Fruit fly (Drosophila melanogaster): ENCODE results near the gene CG1387.

The CG1387 gene

DNA sequence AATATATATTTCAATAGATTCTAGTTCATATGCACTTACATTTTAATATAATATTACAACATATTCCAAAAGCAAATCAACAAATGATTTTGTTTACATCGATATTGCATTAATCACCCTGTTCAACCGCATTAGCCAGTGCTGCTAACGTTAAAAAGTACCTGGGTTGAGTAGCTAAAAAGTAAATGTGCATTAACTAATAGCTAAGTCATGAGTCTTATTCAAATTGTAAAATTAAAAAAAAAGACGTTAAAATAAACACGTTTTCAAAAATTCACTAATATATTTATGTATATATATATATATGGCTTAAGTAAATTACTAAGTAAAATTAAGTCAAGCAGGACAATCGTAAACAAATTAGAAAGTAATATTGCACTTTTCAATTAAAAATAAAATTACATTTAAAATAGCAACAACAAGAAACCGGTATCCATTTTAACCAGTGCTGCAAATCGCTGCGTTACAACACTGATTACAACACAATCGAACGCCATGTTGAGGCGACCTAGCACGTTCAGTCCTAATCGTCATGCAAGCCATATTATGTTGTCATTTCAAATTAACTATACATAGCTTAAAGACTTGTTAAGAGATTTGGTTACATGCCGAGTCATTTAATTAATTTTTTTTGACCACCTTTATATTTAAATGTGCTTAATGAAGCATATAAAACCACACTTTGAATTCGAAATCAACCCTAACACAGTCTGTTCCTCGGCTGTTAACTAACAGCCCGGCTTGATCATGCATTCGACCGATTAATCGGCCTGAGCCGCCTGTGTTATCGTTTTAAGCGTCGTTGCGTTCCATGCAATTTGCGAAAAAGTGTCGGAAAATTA, 12.8 kb downstream of the CG1387 start, which contains the start of gene CG10555 (continued):
- TF ChIP-seq CG1647 (GFP tag; optimal IDR thresholded peaks at IDR 0.05) (peak; percentile 87), TFAM (GFP tag; optimal IDR thresholded peaks at IDR 0.05) (no peak), bab2 (GFP tag; optimal IDR thresholded peaks at IDR 0.05) (peak; percentile 79), Antp (GFP tag; optimal IDR thresholded peaks at IDR 0.05) (peak; percentile 83), CG7556 (GFP tag; optimal IDR thresholded peaks at IDR 0.05) (peak; percentile 80), Hey (tag; optimal IDR thresholded peaks at IDR 0.05) (no peak), CG8388 (GFP tag; optimal IDR thresholded peaks at IDR 0.05) (peak; percentile 67), ham (GFP tag; IDR thresholded peaks at IDR 0.05) (0 out of 2 replicates have a peak, but pooled peaks have one; percentile 20), B-H1 (GFP tag; IDR thresholded peaks at IDR 0.05) (peak; percentile 65), CG6683 (GFP tag; optimal IDR thresholded peaks at IDR 0.05) (peak; percentile 32), Rx (GFP tag; IDR thresholded peaks at IDR 0.05) (peak; percentile 83), chif (GFP tag; optimal IDR thresholded peaks at IDR 0.05) (peak; percentile 91 to 94), CG18011 (GFP tag; optimal IDR thresholded peaks at IDR 0.05) (peak; percentile 67), Taf1 (GFP tag; IDR thresholded peaks at IDR 0.05) (peak; percentile 72), Vsx1 (GFP tag; optimal IDR thresholded peaks at IDR 0.05) (no peak), gcm (GFP tag; optimal IDR thresholded peaks at IDR 0.05) (peak; percentile 4), CG2120 (GFP tag; optimal IDR thresholded peaks at IDR 0.05) (peak; percentile 95), sc (optimal IDR thresholded peaks at IDR 0.05) (no peak), sc (GFP tag; optimal IDR thresholded peaks at IDR 0.05) (peak; percentile 45), CG17802 (tag; optimal IDR thresholded peaks at IDR 0.05) (peak; percentile 70), CG10959 (GFP tag; IDR thresholded peaks at IDR 0.05) (peak; percentile 94), grau (tag; optimal IDR thresholded peaks at IDR 0.05) (peak; percentile 81), phol (tag; optimal IDR thresholded peaks at IDR 0.05) (peak; percentile 100), cato (GFP tag; optimal IDR thresholded peaks at IDR 0.05; ENCODE audit: borderline replicate concordance) (peak; percentile 79), tna (GFP tag; IDR thresholded peaks at IDR 0.05; ENCODE audit: partially characterized antibody) (peak; percentile 69), lbe (GFP tag; optimal IDR thresholded peaks at IDR 0.05) (peak; percentile 57), HHEX (GFP tag; optimal IDR thresholded peaks at IDR 0.05) (peak; percentile 59), Xbp1 (GFP tag; optimal IDR thresholded peaks at IDR 0.05) (peak; percentile 89), NK7.1 (GFP tag; optimal IDR thresholded peaks at IDR 0.05) (peak; percentile 46), CG10431 (GFP tag; optimal IDR thresholded peaks at IDR 0.05) (peak; percentile 27), CG5245 (GFP tag; optimal IDR thresholded peaks at IDR 0.05) (peak; percentile 50), Ravus (GFP tag; IDR thresholded peaks at IDR 0.05) (peak; percentile 16; the same call in 1 of the 2 replicates), stc (GFP tag; IDR thresholded peaks at IDR 0.05) (peak; percentile 84), ab (GFP tag; optimal IDR thresholded peaks at IDR 0.05) (peak; percentile 94), oc (tag; optimal IDR thresholded peaks at IDR 0.05) (no peak), YL-1 (GFP tag; optimal IDR thresholded peaks at IDR 0.05) (no peak), CG10321 (GFP tag; IDR thresholded peaks at IDR 0.05) (no peak), toy (GFP tag; IDR thresholded peaks at IDR 0.05) (peak; percentile 58; the same call in 1 of the 2 replicates), CG1233 (GFP tag; optimal IDR thresholded peaks at IDR 0.05) (peak; percentile 35), emc (GFP tag; optimal IDR thresholded peaks at IDR 0.05) (peak; percentile 63), CG7745 (tag; optimal IDR thresholded peaks at IDR 0.05) (no peak), CG15011 (GFP tag; optimal IDR thresholded peaks at IDR 0.05) (peak; percentile 11), abd-A (tag; optimal IDR thresholded peaks at IDR 0.05) (no peak), Adf1 (GFP tag; IDR thresholded peaks at IDR 0.05) (peak; percentile 54), cas (GFP tag; IDR thresholded peaks at IDR 0.05) (peak; percentile 70), disco-r (GFP tag; optimal IDR thresholded peaks at IDR 0.05) (peak; percentile 88), sim (GFP tag; IDR thresholded peaks at IDR 0.05) (peak; percentile 81), usp (GFP tag; optimal IDR thresholded peaks at IDR 0.05) (no peak), yki (optimal IDR thresholded peaks at IDR 0.05) (no peak), E2f1 (GFP tag; IDR thresholded peaks at IDR 0.05) (peak; percentile 83)
